Fruit fly (Drosophila melanogaster) whole organism, embryonic: ENCODE measurements around the gene CG15473.

Source experiments
- Adf1 ChIP-seq: fragments of 200-800 bp; sonication (Bioruptor generic); IDR thresholded peaks from 2 replicates; pipeline ENCODE4 v1.3.6; 2022; ENCODE audit warnings: missing biosample characterization, missing genetic modification characterization
- Atf-2 ChIP-seq: fragments of 200-800 bp; sonication (Bioruptor generic); optimal IDR thresholded peaks from 2 replicates; lab custom pipeline; 2016; ENCODE audit warnings: missing biosample characterization, missing genetic modification characterization
- B-H1 ChIP-seq: fragments of 200-800 bp; sonication (Bioruptor generic); IDR thresholded peaks from 3 replicates; pipeline ENCODE4 v1.3.6; 2022; ENCODE audit warnings: missing biosample characterization, missing genetic modification characterization
- CG10366 ChIP-seq: fragments of 200-800 bp; sonication (Bioruptor generic); IDR thresholded peaks from 2 replicates; pipeline ENCODE4 v1.3.6; 2022; ENCODE audit warnings: missing biosample characterization, missing genetic modification characterization
- CG11398 ChIP-seq: fragments of 200-800 bp; sonication (Bioruptor generic); optimal IDR thresholded peaks from 2 replicates; lab custom pipeline; 2016; ENCODE audit warnings: missing biosample characterization, missing genetic modification characterization
- CG1603 ChIP-seq: fragments of 200-800 bp; sonication (Bioruptor generic); optimal IDR thresholded peaks from 2 replicates; lab custom pipeline; 2019; ENCODE audit warnings: missing biosample characterization, mild to moderate bottlenecking, missing genetic modification characterization, moderate library complexity
- CG16779 ChIP-seq: fragments of 200-800 bp; sonication (Bioruptor generic); IDR thresholded peaks from 2 replicates; pipeline ENCODE4 v1.3.6; 2022; ENCODE audit warnings: missing biosample characterization, missing genetic modification characterization
- CG16813 ChIP-seq: fragments of 200-800 bp; sonication (Bioruptor generic); IDR thresholded peaks from 3 replicates; pipeline ENCODE4 v1.3.6; 2022; ENCODE audit warnings: missing biosample characterization, missing genetic modification characterization; ENCODE audit not compliant: partially characterized antibody
- CG18599 ChIP-seq: fragments of 200-800 bp; sonication (Bioruptor generic); optimal IDR thresholded peaks from 3 replicates; lab custom pipeline; 2017; ENCODE audit warnings: missing biosample characterization, missing genetic modification characterization, mild to moderate bottlenecking, moderate library complexity, missing genetic modification reagents
- CG2712 ChIP-seq: fragments of 200-800 bp; optimal IDR thresholded peaks from 3 replicates; lab custom pipeline; 2019; ENCODE audit warnings: missing biosample characterization, mild to moderate bottlenecking, missing genetic modification characterization, moderate library complexity
- CG30403 ChIP-seq: fragments of 200-800 bp; sonication (Bioruptor generic); optimal IDR thresholded peaks from 3 replicates; lab custom pipeline; 2016; ENCODE audit warnings: missing biosample characterization, missing genetic modification characterization
- CG3838 ChIP-seq: fragments of 200-800 bp; sonication (Bioruptor generic); optimal IDR thresholded peaks from 3 replicates; lab custom pipeline; 2016; ENCODE audit warnings: missing biosample characterization, missing genetic modification characterization
- CG4328 ChIP-seq: fragments of 200-800 bp; sonication (Bioruptor generic); optimal IDR thresholded peaks from 3 replicates; lab custom pipeline; 2017; ENCODE audit warnings: missing biosample characterization, missing genetic modification reagents, missing genetic modification characterization
- CG4360 ChIP-seq: fragments of 200-800 bp; sonication (Bioruptor generic); IDR thresholded peaks from 2 replicates; pipeline ENCODE4 v1.3.6; 2022; ENCODE audit warnings: missing biosample characterization, missing genetic modification characterization
- CG6689 ChIP-seq: fragments of 200-800 bp; sonication (Bioruptor generic); IDR thresholded peaks from 2 replicates; pipeline ENCODE4 v1.3.6; 2022; ENCODE audit warnings: missing biosample characterization, missing genetic modification characterization
- CG6854 ChIP-seq: fragments of 200-800 bp; sonication (Bioruptor generic); optimal IDR thresholded peaks from 3 replicates; lab custom pipeline; 2017; ENCODE audit warnings: missing biosample characterization, mild to moderate bottlenecking, missing genetic modification characterization
- CG7786 ChIP-seq: fragments of 200-800 bp; sonication (Bioruptor generic); optimal IDR thresholded peaks from 2 replicates; lab custom pipeline; 2016; ENCODE audit warnings: missing biosample characterization, missing genetic modification characterization
- CG7928 ChIP-seq: fragments of 200-800 bp; sonication (Bioruptor generic); optimal IDR thresholded peaks from 2 replicates; lab custom pipeline; 2017; ENCODE audit warnings: missing biosample characterization, mild to moderate bottlenecking, missing genetic modification characterization
- CG7963 ChIP-seq: fragments of 200-800 bp; sonication (Bioruptor generic); IDR thresholded peaks from 3 replicates; pipeline ENCODE4 v1.3.6; 2022; ENCODE audit warnings: missing biosample characterization, missing genetic modification characterization; ENCODE audit not compliant: partially characterized antibody
- CG8924 ChIP-seq: fragments of 200-800 bp; optimal IDR thresholded peaks from 3 replicates; lab custom pipeline; 2019; ENCODE audit warnings: missing biosample characterization, mild to moderate bottlenecking, missing genetic modification characterization, moderate library complexity
- CG9876 ChIP-seq: fragments of 200-800 bp; sonication (Bioruptor generic); optimal IDR thresholded peaks from 2 replicates; lab custom pipeline; 2016; ENCODE audit warnings: missing biosample characterization, missing genetic modification characterization
- H15 ChIP-seq: fragments of 200-800 bp; sonication (Bioruptor generic); IDR thresholded peaks from 3 replicates; pipeline ENCODE4 v1.3.6; 2022; ENCODE audit warnings: missing biosample characterization, missing genetic modification characterization
- Hand ChIP-seq: fragments of 200-800 bp; sonication (Bioruptor generic); optimal IDR thresholded peaks from 2 replicates; lab custom pipeline; 2017; ENCODE audit warnings: mild to moderate bottlenecking, missing biosample characterization, missing genetic modification reagents, missing genetic modification characterization
- Hr3 ChIP-seq: fragments of 200-800 bp; sonication (Bioruptor generic); optimal IDR thresholded peaks from 3 replicates; lab custom pipeline; 2016; ENCODE audit warnings: missing biosample characterization, missing genetic modification characterization
- Lhr ChIP-seq: fragments of 200-800 bp; sonication (Bioruptor generic); optimal IDR thresholded peaks from 3 replicates; lab custom pipeline; 2017; ENCODE audit warnings: mild to moderate bottlenecking, missing biosample characterization, missing genetic modification reagents, missing genetic modification characterization
- Meics ChIP-seq: fragments of 200-800 bp; sonication (Bioruptor generic); optimal IDR thresholded peaks from 2 replicates; lab custom pipeline; 2017; ENCODE audit warnings: missing biosample characterization, mild to moderate bottlenecking, missing genetic modification characterization
- NFAT ChIP-seq: fragments of 200-800 bp; sonication (Bioruptor generic); IDR thresholded peaks from 2 replicates; pipeline ENCODE4 v1.3.6; 2022; ENCODE audit warnings: missing biosample characterization, missing genetic modification characterization
- NK7.1 ChIP-seq: fragments of 200-800 bp; sonication (Bioruptor generic); optimal IDR thresholded peaks from 3 replicates; lab custom pipeline; 2016; ENCODE audit warnings: missing biosample characterization, missing genetic modification characterization
- Optix ChIP-seq: fragments of 200-800 bp; sonication (Bioruptor generic); IDR thresholded peaks from 3 replicates; pipeline ENCODE4 v1.3.6; 2022; ENCODE audit warnings: missing biosample characterization, missing genetic modification characterization
- Ptx1 ChIP-seq: fragments of 200-800 bp; sonication (Bioruptor generic); IDR thresholded peaks from 2 replicates; pipeline ENCODE4 v1.3.6; 2022; ENCODE audit warnings: missing biosample characterization, missing genetic modification characterization
- Sox100B ChIP-seq: fragments of 200-800 bp; sonication (Bioruptor generic); optimal IDR thresholded peaks from 3 replicates; lab custom pipeline; 2018; ENCODE audit warnings: missing biosample characterization, mild to moderate bottlenecking, missing genetic modification characterization
- bbx ChIP-seq: fragments of 200-800 bp; sonication (Bioruptor generic); IDR thresholded peaks from 2 replicates; pipeline ENCODE4 v1.3.6; 2022; ENCODE audit warnings: missing biosample characterization, missing genetic modification characterization; ENCODE audit not compliant: partially characterized antibody
- bsh ChIP-seq, 2 experiments: fragments of 200-800 bp; sonication (Bioruptor generic); optimal IDR thresholded peaks; 2 replicates each; lab custom pipeline; 2017 to 2018; ENCODE audit warnings: mild to moderate bottlenecking in 2 of 2, missing biosample characterization in 2 of 2, missing genetic modification characterization in 2 of 2, moderate library complexity in 1 of 2
- da ChIP-seq: fragments of 200-800 bp; sonication (Bioruptor generic); optimal IDR thresholded peaks from 2 replicates; lab custom pipeline; 2016; ENCODE audit warnings: missing biosample characterization, missing genetic modification characterization
- danr ChIP-seq: fragments of 200-800 bp; sonication (Bioruptor generic); IDR thresholded peaks from 2 replicates; pipeline ENCODE4 v1.3.6; 2022; ENCODE audit warnings: missing biosample characterization, missing genetic modification characterization
- ems ChIP-seq: fragments of 200-800 bp; sonication (Bioruptor generic); optimal IDR thresholded peaks from 3 replicates; lab custom pipeline; 2016; ENCODE audit warnings: missing biosample characterization, missing genetic modification characterization
- eyg ChIP-seq: fragments of 200-800 bp; sonication (Bioruptor generic); optimal IDR thresholded peaks from 3 replicates; lab custom pipeline; 2016; ENCODE audit warnings: missing biosample characterization, missing genetic modification characterization
- fd96Cb ChIP-seq: fragments of 200-800 bp; sonication (Bioruptor generic); optimal IDR thresholded peaks from 2 replicates; lab custom pipeline; 2018; ENCODE audit warnings: missing biosample characterization, mild to moderate bottlenecking, missing genetic modification characterization, moderate library complexity
- fru ChIP-seq: fragments of >200 bp; optimal IDR thresholded peaks from 2 replicates; lab custom pipeline; 2017
- kah ChIP-seq: fragments of 200-800 bp; sonication (Bioruptor generic); optimal IDR thresholded peaks from 2 replicates; lab custom pipeline; 2018; ENCODE audit warnings: missing biosample characterization, mild to moderate bottlenecking, missing genetic modification characterization
- lov ChIP-seq, 2 experiments: fragments of 200-800 bp in 1 of 2; fragments of >200 bp in 1 of 2; sonication (Bioruptor generic) in 1 of 2; IDR thresholded peaks in 1 of 2; optimal IDR thresholded peaks in 1 of 2; 2 replicates in 1 of 2; 3 replicates in 1 of 2; pipeline versions ENCODE4 v1.3.6 to Lab custom; 2017 to 2022; ENCODE audit warnings: missing biosample characterization in 1 of 2, missing genetic modification characterization in 1 of 2
- mam ChIP-seq: fragments of 200-800 bp; sonication (Bioruptor generic); optimal IDR thresholded peaks from 3 replicates; lab custom pipeline; 2016; ENCODE audit warnings: missing biosample characterization, missing genetic modification characterization
- odd ChIP-seq: fragments of 200-800 bp; sonication (Bioruptor generic); optimal IDR thresholded peaks from 2 replicates; lab custom pipeline; 2017; ENCODE audit warnings: missing biosample characterization, mild to moderate bottlenecking, missing genetic modification characterization
- pho ChIP-seq: fragments of 200-800 bp; sonication (Bioruptor generic); optimal IDR thresholded peaks from 2 replicates; lab custom pipeline; 2016; ENCODE audit warnings: missing biosample characterization, missing genetic modification characterization
- so ChIP-seq: fragments of 200-800 bp; sonication (Bioruptor generic); IDR thresholded peaks from 3 replicates; pipeline ENCODE4 v1.3.6; 2022; ENCODE audit warnings: missing biosample characterization, missing genetic modification characterization
- sug ChIP-seq: fragments of 200-800 bp; optimal IDR thresholded peaks from 2 replicates; lab custom pipeline; 2019; ENCODE audit warnings: missing biosample characterization, mild to moderate bottlenecking, missing genetic modification characterization, moderate library complexity
- tna ChIP-seq: fragments of 200-800 bp; sonication (Bioruptor generic); IDR thresholded peaks from 2 replicates; pipeline ENCODE4 v1.3.6; 2022; ENCODE audit warnings: missing biosample characterization, missing genetic modification characterization; ENCODE audit not compliant: partially characterized antibody
- twi ChIP-seq: fragments of 200-800 bp; optimal IDR thresholded peaks from 2 replicates; lab custom pipeline; 2019; ENCODE audit warnings: missing biosample characterization, mild to moderate bottlenecking, missing genetic modification characterization, moderate library complexity
- zfh1 ChIP-seq: fragments of 200-800 bp; sonication (Bioruptor generic); IDR thresholded peaks from 3 replicates; pipeline ENCODE4 v1.3.6; 2022; ENCODE audit warnings: missing biosample characterization, missing genetic modification characterization
- zfh2 ChIP-seq: fragments of 200-800 bp; sonication (Bioruptor generic); optimal IDR thresholded peaks from 2 replicates; lab custom pipeline; 2016; ENCODE audit warnings: missing biosample characterization, missing genetic modification characterization

Gene CG15473

DNA sequence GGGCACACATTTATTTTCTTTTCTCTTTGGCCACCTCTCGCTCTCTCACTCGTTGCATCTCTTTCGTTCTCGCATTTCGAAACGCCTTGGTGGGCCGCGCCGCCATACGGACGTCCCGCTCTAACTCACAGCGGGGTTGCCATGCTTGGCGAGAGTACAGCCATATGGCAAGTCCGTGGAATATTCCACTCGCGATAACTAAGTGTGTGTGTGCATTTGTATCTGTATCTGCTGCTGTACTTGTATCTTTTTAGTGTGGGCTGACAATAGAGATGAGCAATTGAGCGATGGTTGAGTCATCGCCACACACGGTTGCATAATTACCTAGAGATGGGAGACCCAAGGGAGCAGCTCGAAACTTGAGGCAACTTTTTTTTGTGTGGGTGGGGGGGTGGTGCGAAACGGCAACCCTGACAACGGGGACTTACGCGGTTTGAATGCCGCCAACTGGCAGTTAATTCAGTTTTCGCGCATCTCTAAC lies 30.2 kb upstream of the CG15473 start (continued):
- TF ChIP-seq B-H1 (GFP tag; lab: Robert Waterston, UW) (peak; percentile 75), ems (GFP tag; lab: Kevin White, UChicago) (peak; percentile 73), so (GFP tag; lab: Robert Waterston, UW) (peak; percentile 84; the same call in 2 of the 3 replicates), eyg (GFP tag; lab: Kevin White, UChicago) (peak; percentile 82), CG16779 (peak; percentile 91), CG9876 (GFP tag; lab: Kevin White, UChicago) (peak; percentile 84), CG7786 (GFP tag; lab: Kevin White, UChicago) (peak; percentile 93), CG11398 (GFP tag; lab: Kevin White, UChicago) (peak; percentile 68), CG18599 (GFP tag; lab: Kevin White, UChicago) (peak; percentile 89), Hand (GFP tag; lab: Kevin White, UChicago) (peak; percentile 50), tna (GFP tag; lab: Robert Waterston, UW) (peak; percentile 82), zfh2 (GFP tag; lab: Kevin White, UChicago) (peak; percentile 92), bbx (GFP tag; lab: Robert Waterston, UW) (peak; percentile 82), Ptx1 (GFP tag; lab: Robert Waterston, UW) (peak; percentile 90), lov (optimal IDR thresholded peaks at IDR 0.05; lab: Kevin White, UChicago) (no peak), lov (GFP tag; IDR thresholded peaks at IDR 0.05; lab: Robert Waterston, UW) (peak; percentile 58; the same call in 1 of the 3 replicates), zfh1 (GFP tag; lab: Robert Waterston, UW) (peak; percentile 91), Lhr (GFP tag; lab: Kevin White, UChicago) (peak; percentile 76), Sox100B (peak; percentile 40), Adf1 (peak; percentile 65), pho (GFP tag; lab: Kevin White, UChicago) (peak; percentile 78), CG6854 (GFP tag; lab: Kevin White, UChicago) (peak; percentile 48), CG3838 (peak; percentile 69), fd96Cb (tag; lab: Kevin White, UChicago) (peak; percentile 67), danr (peak; percentile 77), Meics (peak; percentile 84), CG2712 (tag; lab: Kevin White, UChicago) (peak; percentile 75), CG8924 (tag; lab: Kevin White, UChicago) (peak; percentile 80), da (GFP tag; lab: Kevin White, UChicago) (peak; percentile 58), CG30403 (GFP tag; lab: Kevin White, UChicago) (peak; percentile 86), Atf-2 (GFP tag; lab: Kevin White, UChicago) (peak; percentile 49), CG10366 (peak; percentile 87), Hr3 (GFP tag; lab: Kevin White, UChicago) (peak; percentile 71), odd (GFP tag; lab: Kevin White, UChicago) (no peak), CG7963 (GFP tag; lab: Robert Waterston, UW) (peak; percentile 74; the same call in 2 of the 3 replicates), CG4328 (GFP tag; lab: Kevin White, UChicago) (peak; percentile 78), CG7928 (peak; percentile 44), fru (lab: Kevin White, UChicago) (no peak), Optix (peak; percentile 89), twi (tag; lab: Kevin White, UChicago) (peak; percentile 90), CG6689 (peak; percentile 86), bsh (GFP tag; optimal IDR thresholded peaks at IDR 0.05; lab: Kevin White, UChicago) (peak in 1 of 2 experiments; percentile 62), mam (GFP tag; lab: Kevin White, UChicago) (peak; percentile 91), H15 (GFP tag; lab: Robert Waterston, UW) (peak; percentile 74), CG4360 (peak; percentile 51), CG1603 (tag; lab: Kevin White, UChicago) (peak; percentile 86), CG16813 (peak; percentile 89), kah (GFP tag; lab: Kevin White, UChicago) (no peak), sug (tag; lab: Kevin White, UChicago) (peak; percentile 90), NFAT (peak; percentile 95), NK7.1 (GFP tag; lab: Kevin White, UChicago) (peak; percentile 71)
